Worm (Caenorhabditis elegans) whole organism, L3 larva: ENCODE data around the gene R04B5.11.

Experiments used
- elt-1 ChIP-seq: fragments of 150-350 bp; optimal IDR thresholded peaks from 2 replicates; lab custom pipeline; 2014; ENCODE audit warnings: missing biosample characterization, missing genetic modification characterization
- mdl-1 ChIP-seq: fragments of 150-350 bp; optimal IDR thresholded peaks from 2 replicates; lab custom pipeline; 2014; ENCODE audit warnings: missing biosample characterization, missing genetic modification characterization

- no peak for TF ChIP-seq elt-1 (tag; lab: Kevin White, UChicago)
- no peak for TF ChIP-seq mdl-1 (tag; lab: Kevin White, UChicago)
These were observed 5.9 kb upstream of the R04B5.11 start for ce11 chrV:10096932-10097331.
